Worm (Caenorhabditis elegans) whole organism, L4 larva: ENCODE data around the gene mrps-35.

ENCODE experiments used
- F10B5.3 ChIP-seq: sonication (generic microtip); optimal IDR thresholded peaks from 2 replicates; lab custom pipeline; 2016; ENCODE audit warnings: mild to moderate bottlenecking, missing genetic modification characterization, missing compliant biosample characterization
- F37D6.2 ChIP-seq: sonication (generic microtip); optimal IDR thresholded peaks from 2 replicates; lab custom pipeline; 2016; ENCODE audit warnings: mild to moderate bottlenecking, missing genetic modification characterization, missing compliant biosample characterization
- F49E8.2 ChIP-seq: sonication (generic microtip); optimal IDR thresholded peaks from 2 replicates; lab custom pipeline; 2016; ENCODE audit warnings: missing compliant biosample characterization, mild to moderate bottlenecking, missing genetic modification characterization, borderline replicate concordance
- Y48G9A.11 ChIP-seq: fragments of 200-800 bp; sonication (Bioruptor generic); IDR thresholded peaks from 2 replicates; pipeline ENCODE4 v1.3.6; 2022; ENCODE audit warnings: missing genetic modification reagents, missing genetic modification characterization, missing compliant biosample characterization
- Y75B8A.6 ChIP-seq: fragments of 200-800 bp; sonication (Bioruptor generic); IDR thresholded peaks from 2 replicates; pipeline ENCODE4 v1.3.6; 2022; ENCODE audit warnings: missing genetic modification reagents, missing genetic modification characterization, missing compliant biosample characterization
- ZK337.2 ChIP-seq: fragments of 200-800 bp; sonication (Bioruptor generic); IDR thresholded peaks from 2 replicates; pipeline ENCODE4 v1.3.6; 2022; ENCODE audit warnings: missing genetic modification reagents, missing genetic modification characterization, missing compliant biosample characterization
- ZK546.5 ChIP-seq, 2 experiments: sonication (generic microtip); optimal IDR thresholded peaks; 2 replicates each; lab custom pipeline; 2017; ENCODE audit warnings: missing biosample characterization in 2 of 2, missing genetic modification characterization in 2 of 2
- aha-1 ChIP-seq: fragments of 150-350 bp; peaks from one replicate; lab custom pipeline; 2014; ENCODE audit warnings: missing biosample characterization, missing genetic modification characterization
- ceh-28 ChIP-seq: fragments of 150-350 bp; optimal IDR thresholded peaks from 2 replicates; lab custom pipeline; 2014; ENCODE audit warnings: missing biosample characterization, missing genetic modification reagents, missing genetic modification characterization
- ceh-44 ChIP-seq: fragments of 200-800 bp; sonication (Bioruptor generic); IDR thresholded peaks from 2 replicates; pipeline ENCODE4 v1.3.6; 2022; ENCODE audit warnings: missing genetic modification reagents, missing genetic modification characterization, missing compliant biosample characterization
- ceh-82 ChIP-seq: sonication (generic microtip); optimal IDR thresholded peaks from 2 replicates; lab custom pipeline; 2017; ENCODE audit warnings: missing biosample characterization, missing genetic modification characterization
- ces-1 ChIP-seq: fragments of 150-350 bp; sonication (generic microtip); optimal IDR thresholded peaks from 4 replicates; lab custom pipeline; 2014; ENCODE audit warnings: missing biosample characterization, missing genetic modification reagents, missing genetic modification characterization
- cey-2 ChIP-seq: sonication (generic microtip); optimal IDR thresholded peaks from 3 replicates; lab custom pipeline; 2017; ENCODE audit warnings: missing genetic modification characterization, mild to moderate bottlenecking, missing compliant biosample characterization, antibody characterized with exemption, borderline replicate concordance; ENCODE audit not compliant: insufficient read depth
- daf-8 ChIP-seq: fragments of 200-800 bp; sonication (Bioruptor generic); IDR thresholded peaks from 2 replicates; pipeline ENCODE4 v1.3.6; 2022; ENCODE audit warnings: missing genetic modification characterization, missing compliant biosample characterization
- dpl-1 ChIP-seq: fragments of 150-350 bp; optimal IDR thresholded peaks from 2 replicates; lab custom pipeline; 2014; ENCODE audit warnings: missing biosample characterization, missing genetic modification reagents, missing genetic modification characterization
- duxl-1 ChIP-seq: sonication (generic microtip); optimal IDR thresholded peaks from 2 replicates; lab custom pipeline; 2016; ENCODE audit warnings: mild to moderate bottlenecking, missing genetic modification characterization, moderate library complexity, missing compliant biosample characterization; ENCODE audit not compliant: poor library complexity
- fkh-10 ChIP-seq: fragments of 150-350 bp; optimal IDR thresholded peaks from 2 replicates; lab custom pipeline; 2014; ENCODE audit warnings: missing biosample characterization, missing genetic modification reagents, missing genetic modification characterization
- hif-1 ChIP-seq, 2 experiments: sonication (generic microtip); optimal IDR thresholded peaks; 2 replicates each; lab custom pipeline; 2016 to 2017; ENCODE audit warnings: missing compliant biosample characterization in 2 of 2, missing genetic modification characterization in 2 of 2, missing genetic modification reagents in 2 of 2, missing genotype in 2 of 2, mild to moderate bottlenecking in 1 of 2
- lin-13 ChIP-seq: fragments of 150-350 bp; optimal IDR thresholded peaks from 2 replicates; lab custom pipeline; 2014; ENCODE audit warnings: missing biosample characterization, missing genetic modification reagents, missing genetic modification characterization
- lin-15B ChIP-seq: fragments of 150-350 bp; sonication (generic microtip); optimal IDR thresholded peaks from 3 replicates; lab custom pipeline; 2014; ENCODE audit warnings: missing biosample characterization, missing genetic modification characterization
- lin-39 ChIP-seq: fragments of 150-350 bp; optimal IDR thresholded peaks from 2 replicates; lab custom pipeline; 2014; ENCODE audit warnings: missing biosample characterization, missing genetic modification reagents, missing genetic modification characterization
- lir-3 ChIP-seq: sonication (generic microtip); optimal IDR thresholded peaks from 2 replicates; lab custom pipeline; 2016; ENCODE audit warnings: mild to moderate bottlenecking, missing genetic modification characterization, missing compliant biosample characterization
- lsy-2 ChIP-seq, 2 experiments: fragments of 150-350 bp in 1 of 2; sonication (generic microtip) in 1 of 2; optimal IDR thresholded peaks; 2 replicates each; lab custom pipeline; 2014 to 2017; ENCODE audit warnings: missing biosample characterization in 2 of 2, missing genetic modification characterization in 2 of 2
- madf-5 ChIP-seq, 2 experiments: fragments of 200-800 bp; sonication (Bioruptor generic); IDR thresholded peaks; 2 replicates each; pipeline ENCODE4 v1.3.6; 2022; ENCODE audit warnings: missing compliant biosample characterization in 2 of 2, missing genetic modification characterization in 2 of 2
- mxl-2 ChIP-seq: fragments of 200-800 bp; sonication (Bioruptor generic); conservative IDR thresholded peaks from 2 replicates; pipeline ENCODE4 v1.3.6; 2022; ENCODE audit warnings: missing genetic modification reagents, missing genetic modification characterization, missing compliant biosample characterization
- nhr-10 ChIP-seq: fragments of 150-350 bp; optimal IDR thresholded peaks from 2 replicates; lab custom pipeline; 2014; ENCODE audit warnings: missing biosample characterization, missing genetic modification characterization
- nhr-111 ChIP-seq: fragments of 200-800 bp; sonication (Bioruptor generic); optimal IDR thresholded peaks from 2 replicates; lab custom pipeline; 2018; ENCODE audit warnings: mild to moderate bottlenecking, missing genetic modification characterization, missing compliant biosample characterization
- nhr-28 ChIP-seq: fragments of 150-350 bp; optimal IDR thresholded peaks from 2 replicates; lab custom pipeline; 2014; ENCODE audit warnings: missing biosample characterization, missing genetic modification characterization
- nhr-77 ChIP-seq: fragments of 150-350 bp; optimal IDR thresholded peaks from 2 replicates; lab custom pipeline; 2014; ENCODE audit warnings: missing biosample characterization, missing genetic modification characterization
- pha-4 ChIP-seq, 2 experiments: fragments of 150-350 bp in 1 of 2; fragments of 200-800 bp in 1 of 2; sonication (Bioruptor generic) in 1 of 2; IDR thresholded peaks in 1 of 2; optimal IDR thresholded peaks in 1 of 2; 2 replicates each; pipeline versions ENCODE4 v1.3.6 to Lab custom; 2014 to 2022; ENCODE audit warnings: missing genetic modification characterization in 2 of 2, missing genetic modification reagents in 2 of 2, missing biosample characterization in 1 of 2, missing compliant biosample characterization in 1 of 2
- rbr-2 ChIP-seq: sonication (generic microtip); optimal IDR thresholded peaks from 2 replicates; lab custom pipeline; 2016; ENCODE audit warnings: missing genotype, missing genetic modification characterization, missing compliant biosample characterization
- set-16 ChIP-seq: fragments of 200-800 bp; sonication (Bioruptor generic); IDR thresholded peaks from 2 replicates; pipeline ENCODE4 v1.3.6; 2022; ENCODE audit warnings: missing genetic modification reagents, missing genetic modification characterization, missing compliant biosample characterization
- snpc-4 ChIP-seq: fragments of 150-350 bp; optimal IDR thresholded peaks from 2 replicates; lab custom pipeline; 2014; ENCODE audit warnings: missing biosample characterization, missing genetic modification characterization
- spr-3 ChIP-seq: fragments of 200-800 bp; sonication (Bioruptor generic); optimal IDR thresholded peaks from 2 replicates; lab custom pipeline; 2018; ENCODE audit warnings: mild to moderate bottlenecking, missing genetic modification characterization, missing compliant biosample characterization
- tra-1 ChIP-seq: fragments of 200-800 bp; sonication (Bioruptor generic); IDR thresholded peaks from 2 replicates; pipeline ENCODE4 v1.3.6; 2022; ENCODE audit warnings: missing genetic modification reagents, missing genetic modification characterization, missing compliant biosample characterization
- unc-62 ChIP-seq, 3 experiments: fragments of 150-350 bp in 1 of 3; sonication (generic microtip); optimal IDR thresholded peaks in 2 of 3; peaks in 1 of 3; 1 replicate in 1 of 3; 2 replicates in 2 of 3; lab custom pipeline; 2014 to 2017; ENCODE audit warnings: missing biosample characterization in 3 of 3, missing genetic modification characterization in 3 of 3, missing genetic modification reagents in 3 of 3, missing genotype in 1 of 3
- zip-2 ChIP-seq: fragments of 150-350 bp; optimal IDR thresholded peaks from 2 replicates; lab custom pipeline; 2014; ENCODE audit warnings: missing biosample characterization, missing genetic modification characterization

Gene mrps-35

DNA sequence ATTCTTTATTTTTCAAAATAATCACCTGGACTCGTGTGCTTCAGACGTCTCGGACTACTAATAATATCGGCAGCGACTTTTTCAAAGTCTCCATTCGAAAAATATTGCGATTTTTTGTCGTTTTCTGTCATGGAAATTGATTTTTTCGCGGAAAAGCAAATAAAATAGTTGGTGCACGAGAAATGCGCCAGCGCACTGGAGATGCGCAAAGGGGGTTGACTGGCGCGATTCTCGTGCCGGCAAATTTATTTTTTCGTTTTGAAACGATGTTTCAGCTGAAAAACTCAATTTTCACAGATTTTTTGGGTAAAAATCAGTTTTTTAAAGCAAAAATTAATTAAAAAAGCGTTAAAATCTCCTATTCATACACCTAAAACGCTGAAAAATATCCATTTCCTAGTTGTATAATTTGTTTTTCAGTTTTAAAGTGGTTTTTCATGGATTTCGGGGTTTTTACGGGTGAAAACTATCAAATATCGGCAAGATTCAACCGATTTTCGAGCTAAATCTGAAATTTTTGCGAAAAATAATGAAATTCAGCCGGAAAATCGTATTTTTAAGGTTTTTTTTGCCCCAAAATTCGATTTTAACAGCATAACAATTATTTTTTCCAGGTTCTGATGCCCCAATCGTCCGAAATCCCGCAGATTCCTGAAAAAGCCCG is 9.3 kb downstream of the mrps-35 start, which contains the start of the genes reps-1 and Y39B6A.37 (continued):
- TF ChIP-seq hif-1 (tag; optimal IDR thresholded peaks at IDR 0.05; lab: Kevin White, UChicago) (peak in 1 of 2 experiments; percentile 27), lin-13 (GFP tag; lab: Kevin White, UChicago) (peak; percentile 72), snpc-4 (no peak), aha-1 (tag; lab: Kevin White, UChicago) (peak; percentile 68), rbr-2 (peak; percentile 67), ceh-28 (no peak), set-16 (GFP tag; lab: Robert Waterston, UW) (no peak), Y48G9A.11 (GFP tag; lab: Robert Waterston, UW) (peak; percentile 57; the same call in 1 of the 2 replicates), F49E8.2 (tag; lab: Kevin White, UChicago) (peak; percentile 49), nhr-10 (tag; lab: Kevin White, UChicago) (no peak), lsy-2 (tag; optimal IDR thresholded peaks at IDR 0.05; lab: Kevin White, UChicago) (peak in 1 of 2 experiments; percentile 71), tra-1 (GFP tag; lab: Robert Waterston, UW) (0 out of 2 replicates have a peak, but pooled peaks have one; percentile 47), lin-39 (tag; lab: Kevin White, UChicago) (no peak), pha-4 (GFP tag; IDR thresholded peaks at IDR 0.05; lab: Robert Waterston, UW) (peak; percentile 38; the same call in 1 of the 2 replicates), pha-4 (tag; optimal IDR thresholded peaks at IDR 0.05; lab: Kevin White, UChicago) (no peak), daf-8 (GFP tag; lab: Robert Waterston, UW) (no peak), fkh-10 (GFP tag; lab: Kevin White, UChicago) (no peak), F37D6.2 (peak; percentile 36), zip-2 (no peak), duxl-1 (tag; lab: Kevin White, UChicago) (peak; percentile 80), ceh-44 (no peak), nhr-28 (peak; percentile 44), nhr-77 (tag; lab: Kevin White, UChicago) (peak; percentile 44), spr-3 (peak; percentile 13), cey-2 (tag; lab: Kevin White, UChicago) (no peak), dpl-1 (peak; percentile 75), ZK546.5 (tag; optimal IDR thresholded peaks at IDR 0.05; lab: Kevin White, UChicago) (no peak)

DNA sequence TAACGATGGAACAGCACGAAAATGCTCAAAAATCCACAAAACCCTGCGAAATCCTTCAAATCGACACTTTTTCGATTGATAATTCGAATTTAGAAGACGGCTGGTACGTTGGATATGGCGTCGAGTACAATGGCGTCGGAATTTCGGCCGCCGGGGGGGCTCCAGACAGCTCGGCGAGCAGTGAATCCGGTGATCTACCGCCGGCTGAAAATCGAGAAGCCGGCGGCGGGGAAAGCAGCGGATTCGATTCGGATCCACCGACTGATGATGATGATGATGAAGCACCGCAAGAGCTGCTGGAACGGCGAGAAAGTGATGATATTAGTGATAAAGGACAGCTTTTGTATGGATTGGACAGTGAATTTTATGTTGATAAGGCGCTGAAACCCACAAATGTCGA is 9.9 kb downstream of the mrps-35 start:
- TF ChIP-seq madf-5 (GFP tag; IDR thresholded peaks at IDR 0.05; lab: Robert Waterston, UW) (no peak), snpc-4 (no peak), ceh-82 (no peak), lir-3 (tag; lab: Kevin White, UChicago) (no peak), set-16 (GFP tag; lab: Robert Waterston, UW) (peak; percentile 87), unc-62 (GFP tag; optimal IDR thresholded peaks at IDR 0.05 in 1 of 2; lab: Kevin White, UChicago) (peak in 1 of 2 experiments; percentile 47), unc-62 (tag; optimal IDR thresholded peaks at IDR 0.05; lab: Kevin White, UChicago) (no peak)

DNA sequence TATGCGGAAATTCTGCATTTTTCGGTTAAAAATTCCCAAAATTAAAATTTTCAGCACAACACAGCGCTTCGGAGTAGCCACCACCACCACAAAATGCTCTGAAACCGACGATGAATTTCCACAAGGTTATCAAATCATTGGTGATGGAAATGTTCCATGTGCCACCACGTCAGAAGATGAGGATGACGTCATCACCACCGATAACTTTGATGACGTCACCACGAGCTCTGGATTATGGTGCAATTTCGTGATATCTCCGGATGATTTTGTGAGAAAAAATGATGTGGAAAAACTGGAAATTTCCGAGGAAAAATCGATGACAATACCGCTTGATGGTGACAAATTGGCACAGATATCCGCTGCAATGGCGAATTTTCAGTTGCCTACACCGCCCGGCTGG is 11.9 kb downstream of the mrps-35 start:
- TF ChIP-seq Y75B8A.6 (GFP tag; lab: Robert Waterston, UW) (no peak), nhr-28 (no peak), nhr-111 (GFP tag; lab: Kevin White, UChicago) (no peak), F10B5.3 (tag; lab: Kevin White, UChicago) (no peak), madf-5 (GFP tag; IDR thresholded peaks at IDR 0.05; lab: Robert Waterston, UW) (no peak), lin-39 (tag; lab: Kevin White, UChicago) (no peak), lin-15B (tag; lab: Kevin White, UChicago) (no peak), ces-1 (GFP tag; lab: Kevin White, UChicago) (no peak), mxl-2 (GFP tag; lab: Robert Waterston, UW) (no peak), ceh-44 (no peak), ZK337.2 (no peak), Y48G9A.11 (GFP tag; lab: Robert Waterston, UW) (no peak)
- TF ChIP-seq, all 104 proteins: peak for 0
